Worm (Caenorhabditis elegans) whole organism, L2 larva: ENCODE results near the gene nhr-116.

Experiments
- F13H6.1 ChIP-seq: sonication (generic microtip); optimal IDR thresholded peaks from 2 replicates; lab custom pipeline; 2016; ENCODE audit warnings: missing genetic modification characterization, missing compliant biosample characterization
- aly-2 ChIP-seq: fragments of 150-350 bp; optimal IDR thresholded peaks from 2 replicates; lab custom pipeline; 2014; ENCODE audit warnings: missing biosample characterization, missing genetic modification characterization
- zag-1 ChIP-seq: fragments of 150-350 bp; optimal IDR thresholded peaks from 2 replicates; lab custom pipeline; 2014; ENCODE audit warnings: missing biosample characterization, missing genetic modification characterization
- ztf-11 ChIP-seq: sonication (generic microtip); optimal IDR thresholded peaks from 2 replicates; lab custom pipeline; 2017; ENCODE audit warnings: missing biosample characterization, missing genetic modification characterization

DNA sequence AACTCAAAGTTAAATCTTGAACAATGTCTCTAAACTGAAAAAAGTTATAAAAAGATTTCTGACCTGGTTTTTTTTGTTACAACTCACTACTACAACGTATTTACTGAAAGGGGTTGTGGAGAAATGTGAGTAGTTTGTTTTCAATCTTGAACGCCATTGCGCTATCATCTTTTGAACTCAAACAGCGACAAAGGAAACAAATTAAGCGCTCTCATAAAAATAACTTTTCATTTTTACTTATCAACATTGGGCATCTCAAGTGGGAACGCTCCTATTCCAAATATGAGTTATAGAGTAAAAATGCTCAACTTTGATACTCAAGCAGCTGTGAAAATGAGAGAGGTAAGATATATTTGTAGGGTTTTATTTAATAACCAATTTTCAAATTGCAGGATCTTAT, 18.6 kb upstream of the nhr-116 start, which contains the start of gene F09C6.15:
- TF ChIP-seq F13H6.1 (no peak), zag-1 (tag; lab: Kevin White, UChicago) (no peak), aly-2 (tag; lab: Kevin White, UChicago) (no peak), ztf-11 (no peak)
